Worm (Caenorhabditis elegans): ENCODE results near the gene C25H3.7.
"Not testable (repeated sequence)": the region's sequence is repeated elsewhere in the genome, so short reads cannot be mapped to it uniquely, and the experiment has no call there.

DNA sequence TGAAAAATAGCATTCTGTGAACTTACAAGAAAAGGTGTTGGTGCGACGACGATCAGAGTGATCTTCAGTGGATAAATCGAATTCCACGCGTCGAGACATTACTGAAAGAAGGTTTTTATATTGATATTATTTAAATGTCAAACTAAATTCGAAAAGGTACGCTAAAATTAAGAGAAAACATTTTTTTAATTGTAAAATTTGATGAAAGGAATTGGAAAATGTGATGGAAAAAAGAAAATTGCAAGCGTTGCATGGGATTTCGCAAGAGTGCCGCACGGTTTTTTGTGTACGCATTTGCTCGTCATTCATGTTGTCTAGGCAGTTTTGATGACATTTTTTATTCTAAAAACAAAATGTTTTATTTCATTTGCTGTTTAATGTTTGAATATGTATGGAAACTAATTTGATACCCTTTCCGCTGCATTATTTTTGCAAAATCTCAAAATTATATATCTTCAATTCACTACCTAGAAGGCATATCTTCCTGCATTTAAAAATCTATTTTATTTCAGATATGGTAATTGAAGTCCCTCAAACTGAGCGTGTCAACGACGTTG is 46.3 kb downstream of the C25H3.7 start, which contains the start of the genes eif-3.L and npl-4.2:
- not testable (repeated sequence) for TF ChIP-seq lsy-2 (tag; optimal IDR thresholded peaks at IDR 0.05); lin-13 (tag; optimal IDR thresholded peaks at IDR 0.05); snpc-4 (tag; optimal IDR thresholded peaks at IDR 0.05); nhr-28 (tag; optimal IDR thresholded peaks at IDR 0.05); unc-120 (tag; optimal IDR thresholded peaks at IDR 0.05; ENCODE audit: poor library complexity, severe bottlenecking)

All from whole organism, mixed stage, embryonic.